Fruit fly (Drosophila melanogaster) Kc167 (cell line): ENCODE results near the gene Hs3st-B.

Source experiments
- Sin3A ChIP-seq: fragments of >200 bp; optimal IDR thresholded peaks from 2 replicates; lab custom pipeline; 2018; ENCODE audit warnings: missing external identifiers
- insv ChIP-seq: fragments of >200 bp; optimal IDR thresholded peaks from 3 replicates; lab custom pipeline; 2018; ENCODE audit warnings: missing external identifiers
- ttk ChIP-seq: sonication (Bioruptor generic); optimal IDR thresholded peaks from 2 replicates; lab custom pipeline; 2017; ENCODE audit warnings: missing external identifiers

- TF ChIP-seq insv (lab: Kevin White, UChicago), result no peak
- no peak for TF ChIP-seq Sin3A (lab: Kevin White, UChicago)
- no peak for TF ChIP-seq ttk (lab: Kevin White, UChicago)
Measured at dm6 chrX:19262553-19262952, 14.1 kb downstream of the Hs3st-B start.
